Worm (Caenorhabditis elegans): ENCODE results near the gene madf-11.

The madf-11 gene

ce11 chrIII:5621236-5621635 lies 17.9 kb upstream of the madf-11 start (continued):
- TF ChIP-seq fos-1 (tag; optimal IDR thresholded peaks at IDR 0.05) (no peak), elt-2 (tag; optimal IDR thresholded peaks at IDR 0.05) (peak; percentile 82), nhr-237 (tag; optimal IDR thresholded peaks at IDR 0.05) (no peak), ceh-9 (tag; optimal IDR thresholded peaks at IDR 0.05) (no peak), unc-62 (GFP tag; optimal IDR thresholded peaks at IDR 0.05) (no peak), lin-15B (tag; optimal IDR thresholded peaks at IDR 0.05) (peak; percentile 65), nhr-77 (tag; optimal IDR thresholded peaks at IDR 0.05) (no peak), nhr-23 (tag; optimal IDR thresholded peaks at IDR 0.05) (peak; percentile 15), fkh-2 (tag; optimal IDR thresholded peaks at IDR 0.05) (no peak), hmg-11 (tag; optimal IDR thresholded peaks at IDR 0.05) (peak; percentile 86), pqm-1 (tag; optimal IDR thresholded peaks at IDR 0.05) (peak; percentile 8)

- TF ChIP-seq mml-1 (tag; optimal IDR thresholded peaks at IDR 0.05) (no peak), nhr-25 (tag; optimal IDR thresholded peaks at IDR 0.05) (peak; percentile 11)
Measured at ce11 chrIII:5620186-5620585, 16.9 kb upstream of the madf-11 start.

ce11 chrIII:5615675-5616074 lies 12.4 kb upstream of the madf-11 start:
- TF ChIP-seq ceh-28 (tag; optimal IDR thresholded peaks at IDR 0.05), result no peak
- peak; percentile 56 for TF ChIP-seq nfya-1 (tag; optimal IDR thresholded peaks at IDR 0.05; ENCODE audit: insufficient read depth)

ce11 chrIII:5614648-5615047 lies 11.4 kb upstream of the madf-11 start, which contains the start of gene basl-1:
Gene basl-1, plus strand, starts transcription at chrIII:5614948.
- TF ChIP-seq snpc-4 (tag; optimal IDR thresholded peaks at IDR 0.05), result no peak
- TF ChIP-seq ceh-28 (tag; optimal IDR thresholded peaks at IDR 0.05), result no peak
- no peak for TF ChIP-seq elt-1 (tag; optimal IDR thresholded peaks at IDR 0.05)
- no peak for TF ChIP-seq ztf-4 (tag; optimal IDR thresholded peaks at IDR 0.05)
- TF ChIP-seq lin-15B (tag; optimal IDR thresholded peaks at IDR 0.05), result no peak
- no peak for TF ChIP-seq egl-5 (tag; optimal IDR thresholded peaks at IDR 0.05)

- TF ChIP-seq skn-1 (tag; optimal IDR thresholded peaks at IDR 0.05) (no peak), lin-39 (tag; optimal IDR thresholded peaks at IDR 0.05) (peak; percentile 6), elt-2 (tag; optimal IDR thresholded peaks at IDR 0.05) (peak; percentile 34), pqm-1 (tag; optimal IDR thresholded peaks at IDR 0.05) (peak; percentile 60)
Measured at ce11 chrIII:5611604-5612324, 8.5 kb upstream of the madf-11 start, which contains the start of gene bas-1. Gene bas-1, plus strand, starts transcription at chrIII:5612274.

ce11 chrIII:5610276-5610675 lies 7.0 kb upstream of the madf-11 start, which contains the start of gene C05D2.8:
Gene C05D2.8, minus strand, starts transcription at chrIII:5610346.
- no peak for TF ChIP-seq nhr-25 (tag; optimal IDR thresholded peaks at IDR 0.05)
- TF ChIP-seq pqm-1 (tag; optimal IDR thresholded peaks at IDR 0.05), result peak; percentile 20
- TF ChIP-seq zag-1 (tag; optimal IDR thresholded peaks at IDR 0.05), result no peak
- peak; percentile 81 for TF ChIP-seq elt-2 (tag; optimal IDR thresholded peaks at IDR 0.05)

- TF ChIP-seq fkh-2 (tag; optimal IDR thresholded peaks at IDR 0.05), result no peak
- TF ChIP-seq R02D3.7 (tag; optimal IDR thresholded peaks at IDR 0.05), result no peak
- TF ChIP-seq jun-1 (tag; optimal IDR thresholded peaks at IDR 0.05), result no peak
- TF ChIP-seq nhr-43 (tag; optimal IDR thresholded peaks at IDR 0.05; ENCODE audit: poor library complexity, severe bottlenecking), result no peak
- TF ChIP-seq fos-1 (tag; optimal IDR thresholded peaks at IDR 0.05), result no peak
- no peak for TF ChIP-seq daf-12 (tag; optimal IDR thresholded peaks at IDR 0.05)
- no peak for TF ChIP-seq lin-39 (tag; optimal IDR thresholded peaks at IDR 0.05)
- no peak for TF ChIP-seq nhr-237 (tag; optimal IDR thresholded peaks at IDR 0.05)
Measured at ce11 chrIII:5604080-5604479, 791 bp upstream of the madf-11 start, which contains the start of gene xnd-1. Gene xnd-1, plus strand, starts transcription at chrIII:5604460.

- no peak for TF ChIP-seq ceh-16 (tag; optimal IDR thresholded peaks at IDR 0.05)
- peak; percentile 77 for TF ChIP-seq lsy-12 (tag; optimal IDR thresholded peaks at IDR 0.05)
- TF ChIP-seq nhr-77 (tag; optimal IDR thresholded peaks at IDR 0.05), result no peak
- TF ChIP-seq nhr-28 (tag; optimal IDR thresholded peaks at IDR 0.05), result no peak
- TF ChIP-seq jun-1 (tag; optimal IDR thresholded peaks at IDR 0.05), result peak; percentile 16
- TF ChIP-seq hmg-11 (tag; optimal IDR thresholded peaks at IDR 0.05), result peak; percentile 57
- no peak for TF ChIP-seq ceh-9 (tag; optimal IDR thresholded peaks at IDR 0.05)
- TF ChIP-seq nfya-1 (tag; optimal IDR thresholded peaks at IDR 0.05; ENCODE audit: insufficient read depth), result peak; percentile 50
- TF ChIP-seq nhr-11 (tag; optimal IDR thresholded peaks at IDR 0.05), result no peak
- TF ChIP-seq nhr-43 (tag; optimal IDR thresholded peaks at IDR 0.05; ENCODE audit: poor library complexity, severe bottlenecking), result peak; percentile 86
- no peak for TF ChIP-seq ceh-82 (tag; optimal IDR thresholded peaks at IDR 0.05)
- TF ChIP-seq ama-1 (optimal IDR thresholded peaks at IDR 0.05), result peak; percentile 76
- no peak for TF ChIP-seq ztf-11 (tag; optimal IDR thresholded peaks at IDR 0.05)
- TF ChIP-seq aly-2 (tag; optimal IDR thresholded peaks at IDR 0.05), result no peak
- TF ChIP-seq zag-1 (tag; optimal IDR thresholded peaks at IDR 0.05), result no peak
- TF ChIP-seq mdl-1 (tag; optimal IDR thresholded peaks at IDR 0.05), result no peak
- peak in 1 of 3 experiments; percentile 10 for TF ChIP-seq elt-3 (tag; optimal IDR thresholded peaks at IDR 0.05)
- TF ChIP-seq pha-4 (tag; optimal IDR thresholded peaks at IDR 0.05), result peak; percentile 78
- TF ChIP-seq pqm-1 (tag; optimal IDR thresholded peaks at IDR 0.05), result peak; percentile 0
Measured at ce11 chrIII:5601999-5602398, 1.3 kb downstream of the madf-11 start.
